Fruit fly (Drosophila melanogaster) whole organism, embryonic: ENCODE measurements around the gene CG8837.

Experiments
- ATbp ChIP-seq: fragments of 200-800 bp; sonication (Bioruptor generic); optimal IDR thresholded peaks from 2 replicates; lab custom pipeline; 2017; ENCODE audit warnings: missing biosample characterization, mild to moderate bottlenecking, missing genetic modification characterization, missing genetic modification reagents
- Abd-B ChIP-seq: fragments of 200-800 bp; sonication (Bioruptor generic); optimal IDR thresholded peaks from 2 replicates; lab custom pipeline; 2018; ENCODE audit warnings: missing biosample characterization, mild to moderate bottlenecking, missing genetic modification characterization, moderate library complexity
- Adf1 ChIP-seq: fragments of 200-800 bp; sonication (Bioruptor generic); IDR thresholded peaks from 2 replicates; pipeline ENCODE4 v1.3.6; 2022; ENCODE audit warnings: missing biosample characterization, missing genetic modification characterization
- Asciz ChIP-seq: fragments of 200-800 bp; sonication (Bioruptor generic); optimal IDR thresholded peaks from 2 replicates; lab custom pipeline; 2017; ENCODE audit warnings: missing biosample characterization, mild to moderate bottlenecking, missing genetic modification characterization, missing genetic modification reagents
- B-H1 ChIP-seq: fragments of 200-800 bp; sonication (Bioruptor generic); IDR thresholded peaks from 3 replicates; pipeline ENCODE4 v1.3.6; 2022; ENCODE audit warnings: missing biosample characterization, missing genetic modification characterization
- CG10543 ChIP-seq: fragments of 200-800 bp; sonication (Bioruptor generic); optimal IDR thresholded peaks from 3 replicates; lab custom pipeline; 2017; ENCODE audit warnings: missing biosample characterization, mild to moderate bottlenecking, missing genetic modification characterization, moderate library complexity
- CG11247 ChIP-seq: fragments of 200-800 bp; sonication (Bioruptor generic); IDR thresholded peaks from 2 replicates; pipeline ENCODE4 v1.3.6; 2022; ENCODE audit warnings: missing biosample characterization, missing genetic modification characterization
- CG11456 ChIP-seq: fragments of 200-800 bp; sonication (Bioruptor generic); IDR thresholded peaks from 3 replicates; pipeline ENCODE4 v1.3.6; 2022; ENCODE audit warnings: missing biosample characterization, missing genetic modification characterization
- CG11504 ChIP-seq: fragments of 200-800 bp; sonication (Bioruptor generic); optimal IDR thresholded peaks from 3 replicates; lab custom pipeline; 2019; ENCODE audit warnings: missing biosample characterization, mild to moderate bottlenecking, missing genetic modification characterization, moderate library complexity
- CG12155 ChIP-seq: fragments of 200-800 bp; sonication (Bioruptor generic); optimal IDR thresholded peaks from 3 replicates; lab custom pipeline; 2016; ENCODE audit warnings: missing biosample characterization, missing genetic modification characterization
- CG13775 ChIP-seq: fragments of 200-800 bp; sonication (Bioruptor generic); optimal IDR thresholded peaks from 3 replicates; lab custom pipeline; 2017; ENCODE audit warnings: missing biosample characterization, mild to moderate bottlenecking, missing genetic modification characterization
- CG1603 ChIP-seq: fragments of 200-800 bp; sonication (Bioruptor generic); optimal IDR thresholded peaks from 2 replicates; lab custom pipeline; 2019; ENCODE audit warnings: missing biosample characterization, mild to moderate bottlenecking, missing genetic modification characterization, moderate library complexity
- CG1647 ChIP-seq: fragments of 200-800 bp; sonication (Bioruptor generic); optimal IDR thresholded peaks from 3 replicates; lab custom pipeline; 2016; ENCODE audit warnings: missing biosample characterization, missing genetic modification characterization
- CG17385 ChIP-seq: fragments of 200-800 bp; sonication (Bioruptor generic); optimal IDR thresholded peaks from 3 replicates; lab custom pipeline; 2018; ENCODE audit warnings: missing biosample characterization, mild to moderate bottlenecking, missing genetic modification characterization
- CG18262 ChIP-seq: fragments of 200-800 bp; optimal IDR thresholded peaks from 3 replicates; lab custom pipeline; 2019; ENCODE audit warnings: missing biosample characterization, mild to moderate bottlenecking, missing genetic modification characterization, moderate library complexity
- CG2116 ChIP-seq: fragments of 200-800 bp; sonication (Bioruptor generic); optimal IDR thresholded peaks from 3 replicates; lab custom pipeline; 2018; ENCODE audit warnings: missing biosample characterization, mild to moderate bottlenecking, missing genetic modification characterization
- CG2712 ChIP-seq: fragments of 200-800 bp; optimal IDR thresholded peaks from 3 replicates; lab custom pipeline; 2019; ENCODE audit warnings: missing biosample characterization, mild to moderate bottlenecking, missing genetic modification characterization, moderate library complexity
- CG2875 ChIP-seq: fragments of 200-800 bp; sonication (Bioruptor generic); optimal IDR thresholded peaks from 2 replicates; lab custom pipeline; 2017; ENCODE audit warnings: missing biosample characterization, mild to moderate bottlenecking, missing genetic modification characterization, missing genetic modification reagents
- CG32772 ChIP-seq: fragments of 200-800 bp; sonication (Bioruptor generic); IDR thresholded peaks from 2 replicates; pipeline ENCODE4 v1.3.6; 2022; ENCODE audit warnings: missing biosample characterization, missing genetic modification characterization
- CG33557 ChIP-seq: fragments of 200-800 bp; sonication (Bioruptor generic); optimal IDR thresholded peaks from 2 replicates; lab custom pipeline; 2019; ENCODE audit warnings: missing biosample characterization, mild to moderate bottlenecking, missing genetic modification characterization, moderate library complexity
- CG3726 ChIP-seq: fragments of 200-800 bp; sonication (Bioruptor generic); IDR thresholded peaks from 3 replicates; pipeline ENCODE4, ENCODE4 v1.3.6; 2022; ENCODE audit warnings: missing biosample characterization, missing genetic modification characterization
- CG4360 ChIP-seq: fragments of 200-800 bp; sonication (Bioruptor generic); IDR thresholded peaks from 2 replicates; pipeline ENCODE4 v1.3.6; 2022; ENCODE audit warnings: missing biosample characterization, missing genetic modification characterization
- CG6175 ChIP-seq: fragments of 200-800 bp; sonication (Bioruptor generic); IDR thresholded peaks from 3 replicates; pipeline ENCODE4 v1.3.6; 2022; ENCODE audit warnings: missing biosample characterization, missing genetic modification characterization
- CHES-1-like ChIP-seq: fragments of 200-800 bp; sonication (Bioruptor generic); optimal IDR thresholded peaks from 2 replicates; lab custom pipeline; 2016; ENCODE audit warnings: missing biosample characterization, missing genetic modification characterization
- HLHmδ ChIP-seq: fragments of 200-800 bp; sonication (Bioruptor generic); optimal IDR thresholded peaks from 2 replicates; lab custom pipeline; 2018; ENCODE audit warnings: missing biosample characterization, mild to moderate bottlenecking, missing genetic modification characterization, moderate library complexity
- Kr ChIP-seq: fragments of 200-800 bp; sonication (Bioruptor generic); optimal IDR thresholded peaks from 2 replicates; lab custom pipeline; 2017; ENCODE audit warnings: missing biosample characterization, mild to moderate bottlenecking, missing genetic modification characterization
- Nf-YC ChIP-seq: fragments of 200-800 bp; optimal IDR thresholded peaks from 3 replicates; lab custom pipeline; 2019; ENCODE audit warnings: missing biosample characterization, mild to moderate bottlenecking, missing genetic modification characterization, moderate library complexity
- Sox102F ChIP-seq: fragments of 200-800 bp; sonication (Bioruptor generic); optimal IDR thresholded peaks from 2 replicates; lab custom pipeline; 2018; ENCODE audit warnings: missing biosample characterization, mild to moderate bottlenecking, missing genetic modification characterization, moderate library complexity
- az2 ChIP-seq: fragments of 200-800 bp; sonication (Bioruptor generic); optimal IDR thresholded peaks from 3 replicates; lab custom pipeline; 2016; ENCODE audit warnings: missing biosample characterization, missing genetic modification characterization
- bowl ChIP-seq: fragments of 200-800 bp; sonication (Bioruptor generic); IDR thresholded peaks from 2 replicates; pipeline ENCODE4 v1.3.6; 2022; ENCODE audit warnings: missing biosample characterization, missing genetic modification characterization
- bsh ChIP-seq, 2 experiments: fragments of 200-800 bp; sonication (Bioruptor generic); optimal IDR thresholded peaks; 2 replicates each; lab custom pipeline; 2017 to 2018; ENCODE audit warnings: mild to moderate bottlenecking in 2 of 2, missing biosample characterization in 2 of 2, missing genetic modification characterization in 2 of 2, moderate library complexity in 1 of 2
- cad ChIP-seq: fragments of >200 bp; optimal IDR thresholded peaks from 2 replicates; lab custom pipeline; 2017; ENCODE audit warnings: missing biosample characterization, missing genetic modification characterization
- chm ChIP-seq: fragments of 200-800 bp; sonication (Bioruptor generic); IDR thresholded peaks from 2 replicates; pipeline ENCODE4 v1.3.6; 2022; ENCODE audit warnings: missing biosample characterization, missing genetic modification characterization
- corto ChIP-seq: fragments of 200-800 bp; sonication (Bioruptor generic); optimal IDR thresholded peaks from 2 replicates; lab custom pipeline; 2016; ENCODE audit warnings: missing biosample characterization, mild to moderate bottlenecking, missing genetic modification characterization, moderate library complexity
- crol ChIP-seq: fragments of 200-800 bp; sonication (Bioruptor generic); IDR thresholded peaks from 2 replicates; pipeline ENCODE4 v1.3.6; 2022; ENCODE audit warnings: missing biosample characterization, missing genetic modification characterization
- cwo ChIP-seq: fragments of 200-800 bp; sonication (Bioruptor generic); optimal IDR thresholded peaks from 3 replicates; lab custom pipeline; 2017; ENCODE audit warnings: missing biosample characterization, missing genetic modification characterization, mild to moderate bottlenecking, moderate library complexity, missing genetic modification reagents
- dpn ChIP-seq, 2 experiments: fragments of 200-800 bp; sonication (Bioruptor generic); optimal IDR thresholded peaks; 3 replicates each; lab custom pipeline; 2016; ENCODE audit warnings: missing biosample characterization in 2 of 2, missing genetic modification characterization in 2 of 2
- eve ChIP-seq, 2 experiments: fragments of >200 bp; optimal IDR thresholded peaks; 2 replicates each; lab custom pipeline; 2017; ENCODE audit warnings: missing biosample characterization in 2 of 2, missing genetic modification characterization in 2 of 2
- gem ChIP-seq: fragments of 200-800 bp; sonication (Bioruptor generic); optimal IDR thresholded peaks from 2 replicates; lab custom pipeline; 2019; ENCODE audit warnings: missing biosample characterization, mild to moderate bottlenecking, missing genetic modification characterization, moderate library complexity
- grn ChIP-seq: fragments of 200-800 bp; sonication (Bioruptor generic); optimal IDR thresholded peaks from 3 replicates; lab custom pipeline; 2017; ENCODE audit warnings: missing biosample characterization, missing genetic modification characterization
- kni ChIP-seq: fragments of 200-800 bp; sonication (Bioruptor generic); optimal IDR thresholded peaks from 3 replicates; lab custom pipeline; 2017; ENCODE audit warnings: mild to moderate bottlenecking, missing biosample characterization, missing genetic modification reagents, missing genetic modification characterization
- mld ChIP-seq: fragments of 200-800 bp; sonication (Bioruptor generic); IDR thresholded peaks from 3 replicates; pipeline ENCODE4 v1.3.6; 2022; ENCODE audit warnings: missing biosample characterization, missing genetic modification characterization; ENCODE audit not compliant: partially characterized antibody
- nerfin-2 ChIP-seq: fragments of 200-800 bp; sonication (Bioruptor generic); IDR thresholded peaks from 2 replicates; pipeline ENCODE4 v1.3.6; 2022; ENCODE audit warnings: missing biosample characterization, missing genetic modification characterization; ENCODE audit not compliant: partially characterized antibody
- nmo ChIP-seq: fragments of 200-800 bp; sonication (Bioruptor generic); optimal IDR thresholded peaks from 2 replicates; lab custom pipeline; 2018; ENCODE audit warnings: missing biosample characterization, mild to moderate bottlenecking, missing genetic modification characterization, moderate library complexity
- pita ChIP-seq: fragments of 200-800 bp; sonication (Bioruptor generic); optimal IDR thresholded peaks from 2 replicates; lab custom pipeline; 2017; ENCODE audit warnings: missing biosample characterization, mild to moderate bottlenecking, missing genetic modification characterization
- rib ChIP-seq: fragments of 200-800 bp; sonication (Bioruptor generic); IDR thresholded peaks from 2 replicates; pipeline ENCODE4 v1.3.6; 2022; ENCODE audit warnings: missing biosample characterization, missing genetic modification characterization
- sens ChIP-seq: fragments of 200-800 bp; sonication (Bioruptor generic); peaks from one replicate; lab custom pipeline; 2016; ENCODE audit warnings: missing biosample characterization, missing genetic modification characterization
- slbo ChIP-seq: fragments of 200-800 bp; sonication (Bioruptor generic); IDR thresholded peaks from 2 replicates; pipeline ENCODE4 v1.3.6; 2022; ENCODE audit warnings: missing biosample characterization, missing genetic modification characterization
- sna ChIP-seq: fragments of 200-800 bp; sonication (Bioruptor generic); IDR thresholded peaks from 2 replicates; pipeline ENCODE4 v1.3.6; 2022; ENCODE audit warnings: missing biosample characterization, missing genetic modification characterization; ENCODE audit not compliant: partially characterized antibody

CG8837 gene

dm6 chr2L:3345763-3346482 is 25.9 kb downstream of the CG8837 start (continued):
- no peak for TF ChIP-seq mld (GFP tag; lab: Robert Waterston, UW)
- TF ChIP-seq pita, result no peak
- TF ChIP-seq eve (GFP tag; optimal IDR thresholded peaks at IDR 0.05; lab: Kevin White, UChicago), result no peak
- peak; percentile 28 for TF ChIP-seq CG1603
- TF ChIP-seq HLHmδ (GFP tag; lab: Kevin White, UChicago), result peak; percentile 54
- no peak for TF ChIP-seq CG2116 (GFP tag; lab: Kevin White, UChicago)
- TF ChIP-seq CG33557 (GFP tag; lab: Kevin White, UChicago), result peak; percentile 29
- 0 out of 2 replicates have a peak, but pooled peaks have one; percentile 15 for TF ChIP-seq slbo (GFP tag; lab: Robert Waterston, UW)
- no peak for TF ChIP-seq CG13775 (GFP tag; lab: Kevin White, UChicago)
- no peak for TF ChIP-seq Nf-YC (tag; lab: Kevin White, UChicago)
- peak; percentile 61 for TF ChIP-seq CG17385 (GFP tag; lab: Kevin White, UChicago)
- no peak for TF ChIP-seq CG12155 (GFP tag; lab: Kevin White, UChicago)
- TF ChIP-seq Asciz (GFP tag; lab: Kevin White, UChicago), result peak; percentile 12
- peak; percentile 66 for TF ChIP-seq ATbp
- no peak for TF ChIP-seq cad
- peak; percentile 54 to 69 for TF ChIP-seq bsh (GFP tag; optimal IDR thresholded peaks at IDR 0.05; lab: Kevin White, UChicago)
- no peak for TF ChIP-seq bowl (GFP tag; lab: Robert Waterston, UW)
- TF ChIP-seq CG4360 (GFP tag; lab: Robert Waterston, UW), result peak; percentile 41
- TF ChIP-seq Adf1 (GFP tag; lab: Robert Waterston, UW), result peak; percentile 74
- TF ChIP-seq CG11456 (GFP tag; lab: Robert Waterston, UW), result 0 out of 3 replicates have a peak, but pooled peaks have one; percentile 5
- TF ChIP-seq CG11247 (GFP tag; lab: Robert Waterston, UW), result no peak
- TF ChIP-seq gem (tag; lab: Kevin White, UChicago), result peak; percentile 11
- no peak for TF ChIP-seq grn (GFP tag; lab: Kevin White, UChicago)
- TF ChIP-seq cwo (GFP tag; lab: Kevin White, UChicago), result peak; percentile 52
- no peak for TF ChIP-seq nmo (GFP tag; lab: Kevin White, UChicago)
- TF ChIP-seq kni (GFP tag; lab: Kevin White, UChicago), result peak; percentile 3
- TF ChIP-seq Sox102F (GFP tag; lab: Kevin White, UChicago), result no peak
- TF ChIP-seq rib (GFP tag; lab: Robert Waterston, UW), result no peak
- TF ChIP-seq CG6175, result no peak
- TF ChIP-seq CG18262, result peak; percentile 1
- no peak for TF ChIP-seq CG3726 (GFP tag; lab: Robert Waterston, UW)
- TF ChIP-seq dpn (GFP tag; optimal IDR thresholded peaks at IDR 0.05; lab: Kevin White, UChicago), result peak in 1 of 2 experiments; percentile 13
- TF ChIP-seq CG10543 (GFP tag; lab: Kevin White, UChicago), result no peak
- TF ChIP-seq sens (GFP tag; lab: Kevin White, UChicago), result peak; percentile 73
- peak; percentile 91 for TF ChIP-seq corto (GFP tag; lab: Kevin White, UChicago)
- TF ChIP-seq Kr (GFP tag; lab: Kevin White, UChicago), result no peak
- peak; percentile 19 for TF ChIP-seq CG2712
- peak; percentile 27; the same call in 1 of the 2 replicates for TF ChIP-seq CG32772 (GFP tag; lab: Robert Waterston, UW)
- TF ChIP-seq crol (GFP tag; lab: Robert Waterston, UW), result peak; percentile 95
- peak; percentile 24; the same call in 1 of the 2 replicates for TF ChIP-seq chm (GFP tag; lab: Robert Waterston, UW)
- TF ChIP-seq nerfin-2 (GFP tag; lab: Robert Waterston, UW), result no peak
- TF ChIP-seq CG2875 (GFP tag; lab: Kevin White, UChicago), result peak; percentile 13
- TF ChIP-seq CG11504 (tag; lab: Kevin White, UChicago), result peak; percentile 31
- no peak for TF ChIP-seq Abd-B (GFP tag; lab: Kevin White, UChicago)
- peak; percentile 14 for TF ChIP-seq az2
- TF ChIP-seq CHES-1-like (GFP tag; lab: Kevin White, UChicago), result no peak
- TF ChIP-seq CG1647 (GFP tag; lab: Kevin White, UChicago), result no peak
- TF ChIP-seq B-H1 (GFP tag; lab: Robert Waterston, UW), result no peak
- no peak for TF ChIP-seq sna
